Fruit fly (Drosophila melanogaster) whole organism, adult: ENCODE measurements around the gene Arfrp1.

Experiments
- CG1620 ChIP-seq: fragments of 200-800 bp; sonication (Bioruptor generic); optimal IDR thresholded peaks from 2 replicates; lab custom pipeline; 2016; ENCODE audit warnings: missing biosample characterization, missing genetic modification characterization
- CG7101 ChIP-seq: fragments of 200-800 bp; sonication (Bioruptor generic); optimal IDR thresholded peaks from 2 replicates; lab custom pipeline; 2018; ENCODE audit warnings: missing biosample characterization, mild to moderate bottlenecking, missing genetic modification characterization, moderate library complexity
- Clk ChIP-seq: fragments of 200-800 bp; sonication (Bioruptor generic); optimal IDR thresholded peaks from 2 replicates; lab custom pipeline; 2017; ENCODE audit warnings: missing biosample characterization, missing genetic modification characterization
- bab1 ChIP-seq: fragments of 200-800 bp; sonication (Bioruptor generic); optimal IDR thresholded peaks from 3 replicates; lab custom pipeline; 2019; ENCODE audit warnings: missing biosample characterization, mild to moderate bottlenecking, missing genetic modification characterization, moderate library complexity
- kay ChIP-seq: fragments of 200-800 bp; sonication (Bioruptor generic); peaks from one replicate; lab custom pipeline; 2016; ENCODE audit warnings: missing biosample characterization, missing genetic modification characterization, borderline replicate concordance
- pad ChIP-seq: fragments of 200-800 bp; sonication (Bioruptor generic); optimal IDR thresholded peaks from 3 replicates; lab custom pipeline; 2017; ENCODE audit warnings: missing biosample characterization, missing genetic modification characterization, mild to moderate bottlenecking, moderate library complexity, missing genetic modification reagents
- toe ChIP-seq: fragments of 200-800 bp; sonication (Bioruptor generic); optimal IDR thresholded peaks from 2 replicates; lab custom pipeline; 2016; ENCODE audit warnings: missing biosample characterization, missing genetic modification characterization

DNA sequence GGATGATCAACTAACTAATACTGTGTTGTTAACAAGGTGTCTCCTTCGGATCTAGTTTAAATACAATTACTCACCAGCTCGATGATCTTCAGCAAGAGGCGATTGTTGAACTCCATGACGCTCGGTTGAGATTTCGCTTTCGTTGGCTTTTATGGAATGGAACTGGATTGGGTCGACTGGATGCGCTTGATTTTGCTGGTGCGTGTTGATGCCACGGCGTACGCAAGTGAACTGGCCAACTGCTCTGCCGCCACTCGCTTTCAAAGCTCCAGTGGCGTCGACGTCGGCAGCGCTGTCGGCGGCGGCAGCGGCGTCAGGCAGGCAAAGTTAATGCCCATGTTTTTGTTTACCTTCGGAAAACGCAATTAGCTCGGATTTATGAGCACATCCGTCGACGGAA lies 28.6 kb upstream of the Arfrp1 start, which contains the start of gene CG44325:
- TF ChIP-seq toe (GFP tag; lab: Kevin White, UChicago) (no peak), CG1620 (no peak), CG7101 (tag; lab: Kevin White, UChicago) (no peak), pad (GFP tag; lab: Kevin White, UChicago) (no peak), kay (GFP tag; lab: Kevin White, UChicago) (no peak), Clk (GFP tag; lab: Kevin White, UChicago) (no peak), bab1 (peak; percentile 27)
